Fruit fly (Drosophila melanogaster) whole organism, pupa: Measurements from ENCODE around the gene Rcd7.

Source experiments
- CG10348 ChIP-seq: fragments of 200-800 bp; sonication (Bioruptor generic); IDR thresholded peaks from 2 replicates; pipeline ENCODE4 v1.3.6; 2022; ENCODE audit warnings: missing biosample characterization, missing genetic modification characterization
- CG12605 ChIP-seq: fragments of 200-800 bp; sonication (Bioruptor generic); IDR thresholded peaks from 2 replicates; pipeline ENCODE4 v1.3.6; 2022; ENCODE audit warnings: missing biosample characterization, missing genetic modification characterization
- CG13204 ChIP-seq: fragments of 200-800 bp; sonication (Bioruptor generic); optimal IDR thresholded peaks from 2 replicates; lab custom pipeline; 2018; ENCODE audit warnings: missing biosample characterization, mild to moderate bottlenecking, missing genetic modification characterization, moderate library complexity
- CG14655 ChIP-seq: fragments of 200-800 bp; sonication (Bioruptor generic); optimal IDR thresholded peaks from 3 replicates; lab custom pipeline; 2017; ENCODE audit warnings: mild to moderate bottlenecking, missing biosample characterization, missing genetic modification reagents, missing genetic modification characterization
- CG15710 ChIP-seq: fragments of 200-800 bp; sonication (Bioruptor generic); optimal IDR thresholded peaks from 2 replicates; lab custom pipeline; 2018; ENCODE audit warnings: missing biosample characterization, mild to moderate bottlenecking, missing genetic modification characterization, moderate library complexity
- CG17806 ChIP-seq: fragments of 200-800 bp; sonication (Bioruptor generic); optimal IDR thresholded peaks from 2 replicates; lab custom pipeline; 2018; ENCODE audit warnings: missing biosample characterization, mild to moderate bottlenecking, missing genetic modification characterization, moderate library complexity
- CG32121 ChIP-seq: fragments of 200-800 bp; sonication (Bioruptor generic); IDR thresholded peaks from 2 replicates; pipeline ENCODE4 v1.3.6; 2022; ENCODE audit warnings: missing biosample characterization, missing genetic modification characterization
- CG34367 ChIP-seq: fragments of 200-800 bp; sonication (Bioruptor generic); optimal IDR thresholded peaks from 2 replicates; lab custom pipeline; 2018; ENCODE audit warnings: missing biosample characterization, mild to moderate bottlenecking, missing genetic modification characterization
- CG4496 ChIP-seq: fragments of 200-800 bp; sonication (Bioruptor generic); IDR thresholded peaks from 3 replicates; pipeline ENCODE4 v1.3.6; 2022; ENCODE audit warnings: missing biosample characterization, missing genetic modification characterization
- CG8159 ChIP-seq: fragments of 200-800 bp; sonication (Bioruptor generic); optimal IDR thresholded peaks from 3 replicates; lab custom pipeline; 2018; ENCODE audit warnings: missing biosample characterization, mild to moderate bottlenecking, missing genetic modification characterization, moderate library complexity
- CG8301 ChIP-seq: fragments of 200-800 bp; sonication (Bioruptor generic); optimal IDR thresholded peaks from 2 replicates; lab custom pipeline; 2018; ENCODE audit warnings: missing biosample characterization, mild to moderate bottlenecking, missing genetic modification characterization
- CG9948 ChIP-seq: fragments of 200-800 bp; sonication (Bioruptor generic); optimal IDR thresholded peaks from 2 replicates; lab custom pipeline; 2018; ENCODE audit warnings: missing biosample characterization, mild to moderate bottlenecking, missing genetic modification characterization, moderate library complexity
- D1 ChIP-seq: fragments of 200-800 bp; sonication (Bioruptor generic); optimal IDR thresholded peaks from 2 replicates; lab custom pipeline; 2018; ENCODE audit warnings: missing biosample characterization, mild to moderate bottlenecking, missing genetic modification characterization, moderate library complexity
- EcR ChIP-seq: fragments of 200-800 bp; sonication (Bioruptor generic); optimal IDR thresholded peaks from 3 replicates; lab custom pipeline; 2019; ENCODE audit warnings: missing biosample characterization, missing genetic modification characterization, mild to moderate bottlenecking, moderate library complexity, missing genetic modification reagents
- Ets98B ChIP-seq: fragments of 200-800 bp; sonication (Bioruptor generic); IDR thresholded peaks from 2 replicates; pipeline ENCODE4 v1.3.6; 2022; ENCODE audit warnings: missing biosample characterization, missing genetic modification characterization
- Pif1A ChIP-seq: fragments of 200-800 bp; sonication (Bioruptor generic); optimal IDR thresholded peaks from 3 replicates; lab custom pipeline; 2016; ENCODE audit warnings: missing biosample characterization, missing genetic modification characterization
- Pif1B ChIP-seq: fragments of 200-800 bp; sonication (Bioruptor generic); optimal IDR thresholded peaks from 3 replicates; lab custom pipeline; 2016; ENCODE audit warnings: missing biosample characterization, missing genetic modification characterization
- Snoo ChIP-seq: fragments of 200-800 bp; sonication (Bioruptor generic); optimal IDR thresholded peaks from 3 replicates; lab custom pipeline; 2017; ENCODE audit warnings: missing biosample characterization, mild to moderate bottlenecking, missing genetic modification characterization, inconsistent platforms
- fd96Ca ChIP-seq: fragments of 200-800 bp; sonication (Bioruptor generic); IDR thresholded peaks from 3 replicates; pipeline ENCODE4 v1.3.6; 2022; ENCODE audit warnings: missing biosample characterization, missing genetic modification characterization
- gl ChIP-seq: fragments of 200-800 bp; sonication (Bioruptor generic); optimal IDR thresholded peaks from 2 replicates; lab custom pipeline; 2018; ENCODE audit warnings: missing biosample characterization, mild to moderate bottlenecking, missing genetic modification characterization
- rn ChIP-seq: fragments of 200-800 bp; sonication (Bioruptor generic); IDR thresholded peaks from 2 replicates; pipeline ENCODE4 v1.3.6; 2022; ENCODE audit warnings: missing biosample characterization, missing genetic modification characterization

The Rcd7 gene

DNA sequence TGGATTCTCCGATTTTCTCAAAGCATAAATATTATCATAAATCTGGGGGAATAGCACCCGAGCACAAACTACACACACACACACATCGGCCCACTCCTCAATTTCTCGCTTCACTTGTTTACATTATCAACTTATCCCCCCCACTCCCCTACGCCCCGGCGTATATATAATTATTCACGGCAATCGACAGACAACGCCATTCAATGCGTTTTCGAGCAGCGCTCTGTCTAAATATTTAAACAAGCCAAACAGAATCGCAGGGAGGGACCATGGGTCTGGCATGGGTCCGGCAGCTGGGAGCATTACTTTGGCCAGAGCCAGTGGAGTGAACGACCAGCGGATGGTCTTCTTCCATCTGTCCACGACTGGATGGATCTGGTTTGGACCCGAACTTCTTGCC, 30.7 kb downstream of the Rcd7 start:
- TF ChIP-seq EcR (GFP tag; lab: Kevin White, UChicago) (peak; percentile 20), CG8301 (tag; lab: Kevin White, UChicago) (no peak)
- TF ChIP-seq, all 21 proteins: peak for 1

DNA sequence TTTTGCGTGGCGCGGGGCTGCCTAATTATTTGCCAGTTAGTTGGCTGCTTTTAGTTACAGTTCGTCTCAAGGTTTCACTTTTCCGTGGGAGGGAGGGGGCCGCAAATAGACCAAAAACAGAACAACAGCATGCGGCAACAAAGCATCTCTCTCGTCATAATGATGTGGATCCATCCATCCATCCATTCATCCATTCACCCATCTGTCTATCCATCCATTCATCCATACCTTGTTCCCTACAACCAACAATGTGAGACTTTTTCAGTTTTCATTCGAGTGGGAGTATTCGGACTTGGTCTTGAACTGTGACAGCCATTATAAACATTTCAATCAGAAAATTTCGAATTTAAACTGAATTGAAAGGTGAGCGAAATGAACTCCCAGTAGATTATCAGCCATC, 34.4 kb downstream of the Rcd7 start:
- no peak for TF ChIP-seq EcR (GFP tag; lab: Kevin White, UChicago)
- no peak for TF ChIP-seq D1
- no peak for TF ChIP-seq CG12605
- no peak for TF ChIP-seq CG10348 (GFP tag; lab: Robert Waterston, UW)
- TF ChIP-seq Ets98B (GFP tag; lab: Robert Waterston, UW) = no peak
- no peak for TF ChIP-seq gl (tag; lab: Kevin White, UChicago)
- no peak for TF ChIP-seq CG15710
- no peak for TF ChIP-seq CG14655 (GFP tag; lab: Kevin White, UChicago)
- TF ChIP-seq CG4496 (GFP tag; lab: Robert Waterston, UW) = no peak
- TF ChIP-seq CG8159 (tag; lab: Kevin White, UChicago) = no peak
- TF ChIP-seq CG17806 = no peak
- TF ChIP-seq CG32121 (GFP tag; lab: Robert Waterston, UW) = no peak
- TF ChIP-seq Pif1A = no peak
- no peak for TF ChIP-seq CG34367 (tag; lab: Kevin White, UChicago)
- TF ChIP-seq CG9948 (tag; lab: Kevin White, UChicago) = no peak
- no peak for TF ChIP-seq CG13204 (GFP tag; lab: Kevin White, UChicago)

DNA sequence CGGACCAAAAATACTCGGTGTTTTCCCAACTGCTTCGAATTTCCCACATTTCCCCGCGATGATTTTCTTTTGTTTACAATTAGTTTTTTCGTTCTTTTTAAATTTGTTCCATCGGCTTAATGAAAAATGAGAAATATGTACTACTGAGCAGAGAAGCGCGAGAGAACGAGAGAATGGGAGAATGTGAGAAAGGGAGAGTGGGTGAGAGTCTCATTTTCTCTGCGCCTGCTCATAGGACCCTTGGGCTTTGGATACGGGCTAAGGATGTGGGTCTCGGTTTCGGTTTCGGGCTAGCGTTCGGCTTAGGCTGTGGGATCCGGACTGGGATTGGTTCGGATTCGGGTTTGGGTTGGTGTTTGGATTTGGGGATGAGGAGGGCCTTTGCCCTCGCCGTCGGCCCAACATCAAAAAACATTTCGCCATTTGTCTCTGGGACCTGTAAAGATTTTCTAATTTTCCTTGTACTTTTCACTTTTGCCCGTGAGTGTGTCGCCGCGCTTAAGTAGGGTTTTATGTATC, 35.9 kb downstream of the Rcd7 start:
- no peak for TF ChIP-seq rn (GFP tag; lab: Robert Waterston, UW)
- TF ChIP-seq CG8301 (tag; lab: Kevin White, UChicago) = no peak
- TF ChIP-seq CG34367 (tag; lab: Kevin White, UChicago) = no peak
- no peak for TF ChIP-seq Pif1B (GFP tag; lab: Kevin White, UChicago)
- no peak for TF ChIP-seq Pif1A
- TF ChIP-seq gl (tag; lab: Kevin White, UChicago) = no peak
- TF ChIP-seq CG17806 = no peak

DNA sequence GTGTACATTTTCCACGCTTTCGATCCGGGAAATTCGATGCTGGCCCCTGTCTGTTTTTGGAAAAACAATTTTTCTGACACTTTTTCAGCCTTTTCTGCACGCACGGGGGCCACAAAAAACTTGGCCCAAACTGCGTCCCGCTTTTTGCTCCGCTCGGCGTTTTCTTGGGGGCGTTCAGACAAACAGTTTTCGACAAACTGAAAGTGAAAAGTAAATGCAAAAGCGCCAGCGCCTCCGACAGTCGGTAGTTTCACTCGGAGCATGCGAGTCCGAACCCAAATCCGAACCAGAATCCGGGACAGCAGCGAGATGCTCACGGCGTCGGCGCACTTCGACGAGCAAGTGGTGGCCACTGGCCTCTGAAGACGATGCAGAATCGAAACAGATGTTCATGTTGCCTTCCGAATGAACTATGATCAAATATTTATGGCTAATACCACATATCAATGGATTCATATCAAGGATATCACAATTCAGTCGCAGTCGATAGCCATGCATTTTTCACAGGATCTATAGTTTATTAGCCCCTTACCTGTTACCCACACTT, 39.5 kb downstream of the Rcd7 start, which contains the start of gene Shal:
Shal (minus strand) TSS at position 200 of the 547 bp plus-strand sequence.
- TF ChIP-seq CG8301 (tag; lab: Kevin White, UChicago) (no peak), CG15710 (no peak), fd96Ca (GFP tag; lab: Robert Waterston, UW) (no peak), CG34367 (tag; lab: Kevin White, UChicago) (no peak), Snoo (no peak), D1 (no peak), gl (tag; lab: Kevin White, UChicago) (no peak), Pif1A (no peak), Ets98B (GFP tag; lab: Robert Waterston, UW) (no peak), Pif1B (GFP tag; lab: Kevin White, UChicago) (no peak), CG14655 (GFP tag; lab: Kevin White, UChicago) (no peak), CG13204 (GFP tag; lab: Kevin White, UChicago) (no peak), CG32121 (GFP tag; lab: Robert Waterston, UW) (no peak), CG17806 (no peak), EcR (GFP tag; lab: Kevin White, UChicago) (no peak), CG4496 (GFP tag; lab: Robert Waterston, UW) (no peak), CG12605 (no peak), CG8159 (tag; lab: Kevin White, UChicago) (no peak), CG10348 (GFP tag; lab: Robert Waterston, UW) (no peak), CG9948 (tag; lab: Kevin White, UChicago) (no peak)
- TF ChIP-seq, all 21 proteins: peak for 0

DNA sequence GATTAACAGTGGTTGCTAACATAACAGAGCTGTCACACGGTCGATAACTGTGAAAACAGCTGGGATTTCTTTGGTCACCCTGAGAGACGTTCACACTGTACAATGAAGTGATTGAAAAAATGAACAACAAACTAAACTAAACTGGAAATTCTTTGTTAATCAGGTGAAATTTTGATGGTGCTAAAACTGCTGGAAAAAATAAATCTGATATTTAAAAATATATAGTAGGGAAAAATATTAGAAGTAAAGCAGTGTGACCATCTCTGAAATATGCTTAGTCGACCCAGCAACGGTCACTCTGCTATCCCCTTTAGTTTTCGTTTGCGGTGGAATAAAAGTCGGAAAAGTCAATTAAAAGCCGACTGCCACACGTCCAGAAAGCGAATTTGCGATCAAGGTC, 41.1 kb downstream of the Rcd7 start, which contains the start of the genes CG9231 and CG9330:
CG9231 (minus strand) TSS at position 25 of the 400 bp plus-strand sequence.
CG9330 (plus strand) TSS at position 275 of the 400 bp plus-strand sequence.
- TF ChIP-seq CG8159 (tag; lab: Kevin White, UChicago) (peak; percentile 1), EcR (GFP tag; lab: Kevin White, UChicago) (peak; percentile 14), Pif1A (peak; percentile 31), D1 (no peak)

DNA sequence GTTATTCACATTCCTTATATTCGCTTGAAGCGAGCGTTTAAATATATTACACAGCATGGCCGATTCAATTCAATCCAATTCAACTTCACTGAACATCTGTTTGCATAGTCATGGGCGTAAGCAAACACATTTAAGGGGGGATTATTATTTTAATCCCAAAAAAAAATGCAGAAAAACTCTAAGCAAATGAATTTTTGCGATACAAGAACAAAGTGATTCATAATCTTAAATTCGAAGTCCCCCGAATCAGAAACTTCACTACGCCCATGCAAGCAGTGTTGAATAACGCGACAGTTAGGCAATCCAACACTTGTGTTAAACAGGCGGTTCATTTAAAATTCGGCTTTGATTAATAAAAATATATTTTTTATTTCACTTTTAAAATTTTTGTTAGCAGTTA, 45.5 kb downstream of the Rcd7 start, which contains the start of gene CG14100:
CG14100 (minus strand) TSS at position 103 of the 400 bp plus-strand sequence.
- peak; percentile 100 for TF ChIP-seq gl (tag; lab: Kevin White, UChicago)
- peak; percentile 100 for TF ChIP-seq CG17806
- peak; percentile 100 for TF ChIP-seq Pif1A
- peak; percentile 100 for TF ChIP-seq CG8159 (tag; lab: Kevin White, UChicago)
- peak; percentile 100 for TF ChIP-seq Pif1B (GFP tag; lab: Kevin White, UChicago)
- TF ChIP-seq CG10348 (GFP tag; lab: Robert Waterston, UW) = peak; percentile 100
- TF ChIP-seq rn (GFP tag; lab: Robert Waterston, UW) = peak; percentile 100
- peak; percentile 100 for TF ChIP-seq CG9948 (tag; lab: Kevin White, UChicago)
- peak; percentile 100 for TF ChIP-seq CG15710
- TF ChIP-seq CG32121 (GFP tag; lab: Robert Waterston, UW) = peak; percentile 100
- peak; percentile 100 for TF ChIP-seq CG13204 (GFP tag; lab: Kevin White, UChicago)
- TF ChIP-seq Snoo = peak; percentile 100
- TF ChIP-seq CG12605 = peak; percentile 100
- peak; percentile 100 for TF ChIP-seq CG4496 (GFP tag; lab: Robert Waterston, UW)
- TF ChIP-seq Ets98B (GFP tag; lab: Robert Waterston, UW) = peak; percentile 100
- peak; percentile 100 for TF ChIP-seq CG34367 (tag; lab: Kevin White, UChicago)
- TF ChIP-seq CG14655 (GFP tag; lab: Kevin White, UChicago) = peak; percentile 100
- peak; percentile 100 for TF ChIP-seq fd96Ca (GFP tag; lab: Robert Waterston, UW)
- peak; percentile 100 for TF ChIP-seq D1
- TF ChIP-seq EcR (GFP tag; lab: Kevin White, UChicago) = no peak
- TF ChIP-seq CG8301 (tag; lab: Kevin White, UChicago) = peak; percentile 100
